Worm (Caenorhabditis elegans): ENCODE measurements around the gene ctl-1.

DNA sequence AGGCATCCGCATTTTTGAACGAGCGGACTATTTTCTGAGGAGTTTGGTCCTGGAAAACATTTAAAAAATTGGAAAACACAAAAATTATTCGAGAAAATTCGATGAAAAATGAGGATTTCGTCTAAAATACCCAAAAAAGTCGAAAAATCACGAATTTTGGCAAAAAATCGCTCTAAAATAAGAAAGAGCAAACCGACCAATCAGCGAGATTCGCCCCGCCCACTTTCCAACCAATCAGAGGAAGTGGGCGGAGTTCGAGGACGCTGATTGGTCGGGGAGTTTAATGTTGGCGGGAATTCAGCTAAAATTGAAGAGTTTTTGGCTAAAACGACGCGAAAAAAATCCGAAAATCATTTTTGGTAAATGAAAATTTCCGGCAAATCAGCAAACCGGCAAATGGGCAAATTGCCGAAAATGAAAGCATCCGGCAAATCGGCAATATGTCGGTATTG, 36.9 kb downstream of the ctl-1 start, which contains the start of gene Y54G11A.1:
- TF ChIP-seq mel-28 (tag; optimal IDR thresholded peaks at IDR 0.05; ENCODE audit: borderline replicate concordance), result no peak
- no peak for TF ChIP-seq snpc-4 (GFP tag; optimal IDR thresholded peaks at IDR 0.05)
- no peak for TF ChIP-seq snpc-4 (tag; optimal IDR thresholded peaks at IDR 0.05)
- TF ChIP-seq bed-2 (GFP tag; IDR thresholded peaks at IDR 0.05), result no peak
- no peak for TF ChIP-seq pha-4 (tag; optimal IDR thresholded peaks at IDR 0.05)
- no peak for TF ChIP-seq let-607 (tag; optimal IDR thresholded peaks at IDR 0.05)
- TF ChIP-seq dpff-1 (tag; optimal IDR thresholded peaks at IDR 0.05), result no peak
- no peak for TF ChIP-seq unc-130 (GFP tag; optimal IDR thresholded peaks at IDR 0.05)
